Fruit fly (Drosophila melanogaster) whole organism, wandering third instar larva: ENCODE measurements around the gene fmt.

Experiments
- Abd-B ChIP-seq: fragments of >200 bp; optimal IDR thresholded peaks from 2 replicates; lab custom pipeline; 2017; ENCODE audit warnings: missing biosample characterization, missing genetic modification characterization
- CG32264 ChIP-seq: fragments of 200-800 bp; sonication (Bioruptor generic); optimal IDR thresholded peaks from 2 replicates; lab custom pipeline; 2016; ENCODE audit warnings: missing biosample characterization, missing genetic modification characterization
- CG9705 ChIP-seq: fragments of 200-800 bp; sonication (Bioruptor generic); optimal IDR thresholded peaks from 2 replicates; lab custom pipeline; 2018; ENCODE audit warnings: missing biosample characterization, mild to moderate bottlenecking, missing genetic modification characterization
- CrebA ChIP-seq: fragments of 200-800 bp; sonication (Bioruptor generic); optimal IDR thresholded peaks from 2 replicates; lab custom pipeline; 2016; ENCODE audit warnings: missing biosample characterization, mild to moderate bottlenecking, missing genetic modification characterization, borderline replicate concordance
- Dfd ChIP-seq: fragments of >200 bp; optimal IDR thresholded peaks from 2 replicates; lab custom pipeline; 2017; ENCODE audit warnings: missing biosample characterization, missing genetic modification characterization
- Dif ChIP-seq: fragments of 200-275, 200-300 bp; sonication (Bioruptor generic); optimal IDR thresholded peaks from 2 replicates; lab custom pipeline; 2018; ENCODE audit warnings: missing biosample characterization, missing genetic modification characterization; ENCODE audit not compliant: partially characterized antibody
- GATAd ChIP-seq: sonication (Bioruptor generic); optimal IDR thresholded peaks from 2 replicates; lab custom pipeline; 2016; ENCODE audit warnings: missing biosample characterization, missing genetic modification characterization
- HLH106 ChIP-seq: fragments of 200-800 bp; optimal IDR thresholded peaks from 3 replicates; lab custom pipeline; 2019; ENCODE audit warnings: missing biosample characterization, mild to moderate bottlenecking, missing genetic modification characterization, moderate library complexity
- Hnf4 ChIP-seq: fragments of 200-800 bp; sonication (Bioruptor generic); optimal IDR thresholded peaks from 2 replicates; lab custom pipeline; 2016; ENCODE audit warnings: missing biosample characterization, mild to moderate bottlenecking, missing genetic modification characterization
- Hr78 ChIP-seq: fragments of >200 bp; optimal IDR thresholded peaks from 2 replicates; lab custom pipeline; 2017; ENCODE audit warnings: missing biosample characterization, missing genetic modification characterization
- Hr83 ChIP-seq: fragments of 200-300 bp; sonication (Bioruptor generic); optimal IDR thresholded peaks from 2 replicates; lab custom pipeline; 2016; ENCODE audit warnings: missing biosample characterization, mild to moderate bottlenecking, missing genetic modification characterization, moderate library complexity; ENCODE audit not compliant: poor library complexity, severe bottlenecking
- Jra ChIP-seq: sonication (Bioruptor generic); optimal IDR thresholded peaks from 2 replicates; lab custom pipeline; 2016; ENCODE audit warnings: missing biosample characterization, missing genetic modification characterization
- Mio ChIP-seq: sonication (Bioruptor generic); optimal IDR thresholded peaks from 2 replicates; lab custom pipeline; 2016; ENCODE audit warnings: missing biosample characterization, missing genetic modification characterization
- Myc ChIP-seq: fragments of >200 bp; optimal IDR thresholded peaks from 2 replicates; lab custom pipeline; 2017
- N ChIP-seq: fragments of >200 bp; optimal IDR thresholded peaks from 2 replicates; lab custom pipeline; 2018; ENCODE audit warnings: missing biosample characterization, missing external identifiers, missing genetic modification characterization
- OdsH ChIP-seq: fragments of 200-800 bp; sonication (Bioruptor generic); optimal IDR thresholded peaks from 2 replicates; lab custom pipeline; 2016; ENCODE audit warnings: missing biosample characterization, mild to moderate bottlenecking, missing genetic modification characterization
- Rel ChIP-seq, 2 experiments: fragments of 200-800 bp; sonication (Bioruptor generic) in 1 of 2; optimal IDR thresholded peaks; 2 replicates in 1 of 2; 3 replicates in 1 of 2; lab custom pipeline; 2016 to 2019; ENCODE audit warnings: mild to moderate bottlenecking in 2 of 2, missing biosample characterization in 2 of 2, missing genetic modification characterization in 2 of 2, moderate library complexity in 1 of 2
- Sp1 ChIP-seq: fragments of 200-800 bp; sonication (Bioruptor generic); optimal IDR thresholded peaks from 3 replicates; lab custom pipeline; 2019; ENCODE audit warnings: missing biosample characterization, mild to moderate bottlenecking, missing genetic modification characterization, moderate library complexity
- Vsx2 ChIP-seq: fragments of 200-300, 225-300 bp; sonication (Bioruptor generic); optimal IDR thresholded peaks from 2 replicates; lab custom pipeline; 2018; ENCODE audit warnings: missing biosample characterization, missing genetic modification characterization; ENCODE audit not compliant: partially characterized antibody
- br ChIP-seq: fragments of 200-800 bp; sonication (Bioruptor generic); optimal IDR thresholded peaks from 2 replicates; lab custom pipeline; 2016; ENCODE audit warnings: missing biosample characterization, missing genetic modification characterization
- brk ChIP-seq: fragments of 200-800 bp; sonication (Bioruptor generic); optimal IDR thresholded peaks from 2 replicates; lab custom pipeline; 2016; ENCODE audit warnings: missing biosample characterization, mild to moderate bottlenecking, missing genetic modification characterization
- dl ChIP-seq, 2 experiments: fragments of 175-275, 200-275 bp in 1 of 2; fragments of 200-275 bp in 1 of 2; sonication (Bioruptor generic); optimal IDR thresholded peaks; lab custom pipeline; 2018; ENCODE audit warnings: mild to moderate bottlenecking in 2 of 2, missing biosample characterization in 2 of 2, missing genetic modification characterization in 2 of 2, moderate library complexity in 2 of 2; ENCODE audit not compliant: partially characterized antibody in 2 of 2, insufficient read depth in 1 of 2
- dmrt93B ChIP-seq: fragments of 200-800 bp; sonication (Bioruptor generic); optimal IDR thresholded peaks from 2 replicates; lab custom pipeline; 2018; ENCODE audit warnings: missing biosample characterization, mild to moderate bottlenecking, missing genetic modification characterization
- dsf ChIP-seq: sonication (Bioruptor generic); optimal IDR thresholded peaks from 2 replicates; lab custom pipeline; 2016; ENCODE audit warnings: missing biosample characterization, missing genetic modification characterization, borderline replicate concordance
- ey ChIP-seq: fragments of 200-800 bp; sonication (Bioruptor generic); optimal IDR thresholded peaks from 2 replicates; lab custom pipeline; 2016; ENCODE audit warnings: missing biosample characterization, missing genetic modification characterization
- foxo ChIP-seq, 2 experiments: fragments of 200-800 bp; sonication (Bioruptor generic); optimal IDR thresholded peaks; 2 replicates in 1 of 2; 3 replicates in 1 of 2; lab custom pipeline; 2016 to 2017; ENCODE audit warnings: missing biosample characterization in 2 of 2, missing genetic modification characterization in 2 of 2
- fru ChIP-seq: fragments of 200-800 bp; sonication (Bioruptor generic); optimal IDR thresholded peaks from 3 replicates; lab custom pipeline; 2016; ENCODE audit warnings: missing biosample characterization, mild to moderate bottlenecking, missing genetic modification characterization
- h ChIP-seq: fragments of 200-800 bp; sonication (Bioruptor generic); optimal IDR thresholded peaks from 3 replicates; lab custom pipeline; 2016; ENCODE audit warnings: missing biosample characterization, mild to moderate bottlenecking, missing genetic modification characterization
- jim ChIP-seq: fragments of 175-275, 200-325 bp; sonication (Bioruptor generic); optimal IDR thresholded peaks from 2 replicates; lab custom pipeline; 2016; ENCODE audit warnings: missing biosample characterization, mild to moderate bottlenecking, missing genetic modification characterization
- lola ChIP-seq: fragments of >200 bp; optimal IDR thresholded peaks from 2 replicates; lab custom pipeline; 2017; ENCODE audit warnings: missing biosample characterization, missing genetic modification characterization
- pan ChIP-seq: fragments of >200 bp; optimal IDR thresholded peaks from 2 replicates; lab custom pipeline; 2017
- psq ChIP-seq: fragments of 200-800 bp; sonication (Bioruptor generic); optimal IDR thresholded peaks from 3 replicates; lab custom pipeline; 2017; ENCODE audit warnings: missing biosample characterization, mild to moderate bottlenecking, missing genetic modification characterization, moderate library complexity
- rgr ChIP-seq: fragments of 200-800 bp; sonication (Bioruptor generic); optimal IDR thresholded peaks from 3 replicates; lab custom pipeline; 2016; ENCODE audit warnings: missing biosample characterization, mild to moderate bottlenecking, missing genetic modification characterization
- sage ChIP-seq: fragments of 200-800 bp; sonication (Bioruptor generic); optimal IDR thresholded peaks from 2 replicates; lab custom pipeline; 2016; ENCODE audit warnings: missing biosample characterization, mild to moderate bottlenecking, missing genetic modification characterization
- sv ChIP-seq: fragments of 200-800 bp; sonication (Bioruptor generic); optimal IDR thresholded peaks from 3 replicates; lab custom pipeline; 2016; ENCODE audit warnings: missing biosample characterization, missing genetic modification characterization
- tai ChIP-seq: sonication (Bioruptor generic); optimal IDR thresholded peaks from 2 replicates; lab custom pipeline; 2016; ENCODE audit warnings: missing biosample characterization, missing genetic modification characterization
- usp ChIP-seq: fragments of >200 bp; optimal IDR thresholded peaks from 2 replicates; lab custom pipeline; 2017; ENCODE audit warnings: missing biosample characterization, missing genetic modification characterization
- woc ChIP-seq: sonication (Bioruptor generic); optimal IDR thresholded peaks from 2 replicates; lab custom pipeline; 2016; ENCODE audit warnings: missing biosample characterization, mild to moderate bottlenecking, missing genetic modification characterization

Gene fmt

DNA sequence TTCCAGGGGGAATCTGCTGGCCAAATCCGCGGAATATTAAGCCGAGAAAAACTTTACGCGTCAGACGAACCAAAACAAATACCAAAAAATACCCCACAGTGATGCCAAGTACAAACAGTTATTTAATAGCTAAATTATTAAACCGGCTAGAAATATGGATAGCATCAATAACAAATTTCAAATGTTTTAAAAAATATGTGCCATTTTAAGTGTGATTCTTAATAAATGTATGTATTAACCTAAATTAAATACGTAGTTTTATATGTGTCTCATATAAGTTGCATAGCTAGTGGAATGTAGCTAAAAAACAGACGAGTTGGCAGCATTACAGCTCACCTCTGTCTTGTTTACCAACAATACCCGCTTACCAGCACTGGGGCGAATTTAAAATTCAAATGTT lies 8.1 kb upstream of the fmt start, which contains the start of gene CG10274:
TSS of gene CG10274 (minus strand) at position 54 of the 400 bp plus-strand sequence.
- no peak for TF ChIP-seq Hr83 (GFP tag; lab: Kevin White, UChicago)
- TF ChIP-seq Hr78, result no peak
- TF ChIP-seq Hnf4 (GFP tag; lab: Kevin White, UChicago), result no peak
- no peak for TF ChIP-seq N (GFP tag; lab: Kevin White, UChicago)
- no peak for TF ChIP-seq dmrt93B
- TF ChIP-seq h (GFP tag; lab: Kevin White, UChicago), result no peak
- TF ChIP-seq sage (GFP tag; lab: Kevin White, UChicago), result no peak
- TF ChIP-seq tai (GFP tag; lab: Kevin White, UChicago), result no peak
- TF ChIP-seq Abd-B (GFP tag; lab: Kevin White, UChicago), result no peak
- peak; percentile 86 for TF ChIP-seq HLH106
- no peak for TF ChIP-seq rgr (GFP tag; lab: Kevin White, UChicago)
- TF ChIP-seq jim (GFP tag; lab: Kevin White, UChicago), result no peak
- TF ChIP-seq CG32264, result no peak
- no peak for TF ChIP-seq Rel (GFP tag; optimal IDR thresholded peaks at IDR 0.05; lab: Kevin White, UChicago)
- TF ChIP-seq Rel (tag; optimal IDR thresholded peaks at IDR 0.05; lab: Kevin White, UChicago), result no peak
- TF ChIP-seq woc (GFP tag; lab: Kevin White, UChicago), result peak; percentile 94
- TF ChIP-seq Jra (GFP tag; lab: Kevin White, UChicago), result no peak
- TF ChIP-seq Myc (lab: Kevin White, UChicago), result peak; percentile 99
- TF ChIP-seq Dif (GFP tag; lab: Kevin White, UChicago), result no peak
- no peak for TF ChIP-seq br (GFP tag; lab: Kevin White, UChicago)
- no peak for TF ChIP-seq dl (GFP tag; optimal IDR thresholded peaks at IDR 0.05; lab: Kevin White, UChicago; ENCODE audit: insufficient read depth in 1 of 2, partially characterized antibody in 2 of 2)
- no peak for TF ChIP-seq pan (lab: Kevin White, UChicago)
- TF ChIP-seq ey, result peak; percentile 69
- no peak for TF ChIP-seq lola
- no peak for TF ChIP-seq Mio
- no peak for TF ChIP-seq Vsx2 (GFP tag; lab: Kevin White, UChicago)
- peak; percentile 64 for TF ChIP-seq psq (GFP tag; lab: Kevin White, UChicago)
- TF ChIP-seq sv (GFP tag; lab: Kevin White, UChicago), result peak; percentile 70
- TF ChIP-seq usp (GFP tag; lab: Kevin White, UChicago), result no peak
- TF ChIP-seq brk, result no peak
- TF ChIP-seq Sp1 (GFP tag; lab: Kevin White, UChicago), result no peak
- TF ChIP-seq dsf (GFP tag; lab: Kevin White, UChicago), result no peak
- TF ChIP-seq GATAd (GFP tag; lab: Kevin White, UChicago), result peak; percentile 43
- TF ChIP-seq CG9705 (GFP tag; lab: Kevin White, UChicago), result peak; percentile 78
- TF ChIP-seq fru (GFP tag; lab: Kevin White, UChicago), result no peak
- TF ChIP-seq OdsH, result peak; percentile 67
- peak in 1 of 2 experiments; percentile 80 for TF ChIP-seq foxo (GFP tag; optimal IDR thresholded peaks at IDR 0.05; lab: Kevin White, UChicago)
- no peak for TF ChIP-seq CrebA (GFP tag; lab: Kevin White, UChicago)
- TF ChIP-seq Dfd (GFP tag; lab: Kevin White, UChicago), result no peak

DNA sequence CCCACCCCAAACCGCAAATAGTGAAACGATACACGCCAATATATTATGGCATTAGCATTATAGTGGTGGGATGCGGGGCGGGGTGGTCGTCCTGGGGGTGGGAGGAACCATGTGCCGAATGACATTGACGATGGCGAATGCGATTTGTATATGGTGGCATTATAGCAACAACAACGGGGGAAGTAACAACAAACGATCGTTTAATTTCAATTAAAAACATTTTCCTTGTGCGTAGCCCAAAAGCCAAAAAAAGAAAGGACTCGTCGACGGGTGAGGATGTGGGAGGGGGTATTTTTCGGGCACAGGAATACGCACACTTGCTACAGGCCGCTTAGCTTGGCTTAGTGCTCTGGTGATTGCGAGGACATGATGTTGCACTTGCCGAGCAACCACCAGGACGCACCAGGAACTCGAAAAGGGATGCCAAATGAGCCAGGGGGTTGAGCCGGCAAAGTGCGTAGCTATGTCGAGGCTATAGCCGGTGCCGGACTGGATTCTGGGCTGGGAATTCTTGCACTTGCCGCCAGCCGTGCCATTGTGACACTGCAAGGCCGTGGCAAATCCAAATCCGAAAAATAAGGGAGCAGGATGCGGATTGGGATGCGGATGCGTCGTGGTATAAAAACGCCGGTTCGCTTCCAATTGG lies 11.1 kb downstream of the fmt start, which contains the start of gene Prdm13:
TSS of gene Prdm13 (plus strand) at position 645 of the 646 bp plus-strand sequence.
- TF ChIP-seq lola, result no peak
- TF ChIP-seq, all 38 proteins: peak for 0

DNA sequence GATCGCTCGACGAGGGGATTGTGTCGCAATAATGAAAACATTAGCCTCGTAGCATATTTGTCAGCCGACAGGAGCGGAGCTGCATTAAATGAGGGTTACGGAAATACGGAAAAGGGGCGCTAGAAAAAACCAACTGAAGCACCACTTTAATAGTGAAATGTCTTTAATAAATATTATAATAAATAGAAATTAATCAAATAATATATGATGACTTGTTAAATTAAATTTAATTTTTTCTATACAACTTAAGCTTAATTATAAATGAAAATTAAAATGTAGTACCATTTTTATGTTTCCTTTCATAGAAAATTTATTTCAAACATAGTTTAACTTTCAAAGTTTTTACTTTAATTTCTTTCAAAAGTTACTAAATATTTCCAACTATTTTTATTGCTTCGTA lies 11.7 kb downstream of the fmt start:
- TF ChIP-seq rgr (GFP tag; lab: Kevin White, UChicago), result no peak
